Worm (Caenorhabditis elegans): Measurements from ENCODE around the gene syf-3.

DNA sequence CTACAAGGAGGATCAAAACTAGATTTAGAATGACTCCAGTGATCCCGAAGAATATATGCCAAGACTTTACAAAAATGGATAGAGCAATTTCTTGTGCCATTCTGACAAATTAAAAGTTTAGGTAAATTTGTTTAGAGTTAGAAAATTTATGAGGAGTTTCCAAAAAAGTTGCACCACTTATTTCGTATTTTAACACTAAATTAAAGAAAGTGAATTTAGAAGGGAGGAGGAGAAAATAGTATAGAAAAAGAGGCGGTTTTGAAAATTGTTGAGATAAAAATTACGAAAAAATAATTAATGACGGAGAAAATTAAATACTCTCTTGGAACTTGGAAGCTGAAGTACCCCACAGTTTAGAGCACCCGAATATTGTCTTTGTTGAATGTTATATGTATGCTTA is 33.6 kb upstream of the syf-3 start, which contains the start of gene srd-15:
- TF ChIP-seq unc-62 (GFP tag; optimal IDR thresholded peaks at IDR 0.05): no peak
- no peak for TF ChIP-seq ceh-82 (tag; optimal IDR thresholded peaks at IDR 0.05)
- no peak for TF ChIP-seq aly-2 (tag; optimal IDR thresholded peaks at IDR 0.05)
- no peak for TF ChIP-seq lsy-2 (tag; optimal IDR thresholded peaks at IDR 0.05)
